Fruit fly (Drosophila melanogaster) ovary, adult (tissue): ENCODE measurements around the gene D19B.

Source experiments
- CG17801 ChIP-seq: fragments of 200-800 bp; optimal IDR thresholded peaks from 2 replicates; lab custom pipeline; 2019; ENCODE audit warnings: missing biosample characterization, mild to moderate bottlenecking, missing genetic modification characterization, moderate library complexity; ENCODE audit not compliant: partially characterized antibody

The D19B gene

DNA sequence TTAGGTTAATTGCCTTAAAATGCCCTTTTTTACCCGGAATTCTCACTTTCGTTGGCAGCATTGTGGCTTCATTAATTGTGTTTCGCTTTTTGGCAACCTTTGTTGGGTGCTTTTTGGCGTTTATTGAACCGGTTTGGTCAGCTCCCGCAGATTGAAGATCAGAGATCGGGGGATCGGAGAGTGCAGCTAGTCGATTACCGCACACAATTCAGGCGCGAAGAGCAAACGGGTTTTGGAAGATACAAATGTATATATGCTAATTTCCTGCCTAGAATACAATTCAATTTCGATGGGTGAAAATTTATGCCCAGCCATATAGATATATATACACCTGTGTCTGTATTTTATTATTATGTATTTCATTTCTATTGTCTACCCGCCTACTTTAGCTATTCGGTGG, 43.2 kb downstream of the D19B start:
- TF ChIP-seq CG17801, result no peak

- no peak for TF ChIP-seq CG17801
Measured at dm6 chr3L:6140771-6141472, 43.8 kb downstream of the D19B start.

- no peak for TF ChIP-seq CG17801
Measured at dm6 chr3L:6139924-6140574, 44.7 kb downstream of the D19B start, which contains the start of gene Cpr65Av. Gene Cpr65Av, minus strand, starts transcription at chr3L:6139974.

DNA sequence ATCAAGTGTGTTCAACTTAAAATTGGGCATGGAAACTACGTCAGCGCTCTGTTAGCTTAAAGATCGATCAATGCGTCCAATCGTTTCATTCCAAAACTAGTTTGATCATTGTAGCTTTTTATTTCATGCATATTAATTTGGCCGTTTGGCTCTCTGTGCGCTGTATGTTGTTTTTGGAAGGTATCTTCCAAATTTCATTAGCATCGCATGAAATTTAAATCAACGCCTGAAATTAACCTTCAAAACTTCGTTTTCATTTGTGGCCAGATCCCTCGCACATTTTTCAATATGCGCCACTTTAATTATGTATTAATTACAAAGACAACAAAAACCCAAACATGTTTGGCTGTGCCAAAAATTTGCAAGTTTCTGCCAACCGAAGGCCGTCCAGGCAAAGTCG, 46.1 kb downstream of the D19B start:
- TF ChIP-seq CG17801, result no peak

DNA sequence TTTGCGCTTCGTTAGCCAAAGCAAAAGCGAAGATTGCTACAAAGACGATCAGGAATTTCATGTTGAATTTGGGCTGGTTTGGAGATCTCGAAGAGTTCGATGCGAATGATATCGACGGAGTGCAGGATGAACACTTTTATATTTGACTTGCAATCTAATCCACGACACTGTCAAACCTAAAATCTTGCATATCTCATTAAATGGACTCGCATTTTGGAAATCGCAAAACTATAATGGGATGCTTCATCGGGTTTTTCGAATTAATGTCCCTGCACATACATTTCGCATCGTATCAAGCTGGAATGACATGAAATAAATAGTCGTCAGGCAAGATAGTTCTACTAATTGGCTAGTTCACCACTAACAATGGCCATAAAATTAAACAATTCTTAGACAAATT, 46.7 kb downstream of the D19B start, which contains the start of gene Lcp65Ae:
TSS of gene Lcp65Ae (minus strand) at position 101 of the 400 bp plus-strand sequence.
- no peak for TF ChIP-seq CG17801

dm6 chr3L:6136691-6137090, 48.0 kb downstream of the D19B start, which contains the start of gene Lcp65Af:
Gene Lcp65Af, minus strand, starts transcription at chr3L:6136791.
- TF ChIP-seq CG17801, result no peak

DNA sequence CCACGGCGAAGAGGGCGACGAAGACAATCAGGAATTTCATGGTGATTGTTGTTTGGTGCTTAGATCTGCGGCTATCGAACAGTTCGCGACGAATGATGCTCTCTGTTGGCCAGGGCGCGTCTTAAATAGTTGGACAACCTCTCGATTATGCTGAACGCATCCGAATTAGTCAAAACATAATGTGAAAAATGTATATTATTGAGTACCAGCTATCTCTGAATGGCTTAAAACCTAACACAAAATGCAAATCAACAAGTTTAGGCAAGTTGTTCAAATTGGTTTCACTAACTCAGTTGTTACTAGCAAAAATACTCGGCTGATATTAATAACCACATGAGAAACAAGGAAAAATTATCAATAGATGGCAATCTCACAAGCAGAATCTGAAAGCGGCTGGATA, 49.5 kb downstream of the D19B start, which contains the start of gene Lcp65Ag1:
TSS of gene Lcp65Ag1 (minus strand) at position 101 of the 400 bp plus-strand sequence.
- no peak for TF ChIP-seq CG17801

dm6 chr3L:6133546-6133945, 51.2 kb downstream of the D19B start, which contains the start of gene Lcp65Ag2:
Gene Lcp65Ag2, minus strand, starts transcription at chr3L:6133593.
- TF ChIP-seq CG17801, result no peak
